Fruit fly (Drosophila melanogaster): ENCODE results near the gene CG4907.

Gene CG4907

DNA sequence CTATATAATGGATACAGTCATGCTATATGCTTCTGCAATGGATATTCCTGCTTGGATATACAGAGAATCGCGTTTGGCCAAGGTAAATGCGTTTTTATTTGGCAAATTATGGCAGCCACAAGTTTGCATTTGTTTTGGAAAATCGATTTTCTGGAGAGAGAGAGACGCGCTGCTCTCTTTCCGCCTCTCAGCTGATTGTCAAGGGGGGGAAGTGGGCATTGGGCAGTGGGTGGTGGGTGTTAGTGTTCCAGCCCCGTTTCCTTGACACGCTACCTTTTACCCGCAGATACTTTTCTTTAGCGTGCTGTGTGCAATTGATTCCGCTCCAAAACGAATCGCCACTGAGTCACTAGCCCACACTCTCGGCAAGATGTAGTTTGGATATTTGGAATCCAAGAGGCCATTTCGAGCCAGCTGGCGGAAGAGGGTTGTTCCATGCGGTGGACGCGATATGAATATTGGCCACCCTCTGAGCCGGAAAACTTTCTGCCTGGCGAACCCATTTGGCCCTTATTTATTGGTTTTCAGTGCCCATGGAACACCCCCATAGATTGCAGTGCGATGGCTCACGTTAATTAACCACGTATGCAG is 44.7 kb upstream of the CG4907 start (continued):
- TF ChIP-seq CG2199 (GFP tag; IDR thresholded peaks at IDR 0.05) (0 out of 3 replicates have a peak, but pooled peaks have one; percentile 55), Ets65A (GFP tag) (no peak), Deaf1 (tag; optimal IDR thresholded peaks at IDR 0.05) (no peak)

DNA sequence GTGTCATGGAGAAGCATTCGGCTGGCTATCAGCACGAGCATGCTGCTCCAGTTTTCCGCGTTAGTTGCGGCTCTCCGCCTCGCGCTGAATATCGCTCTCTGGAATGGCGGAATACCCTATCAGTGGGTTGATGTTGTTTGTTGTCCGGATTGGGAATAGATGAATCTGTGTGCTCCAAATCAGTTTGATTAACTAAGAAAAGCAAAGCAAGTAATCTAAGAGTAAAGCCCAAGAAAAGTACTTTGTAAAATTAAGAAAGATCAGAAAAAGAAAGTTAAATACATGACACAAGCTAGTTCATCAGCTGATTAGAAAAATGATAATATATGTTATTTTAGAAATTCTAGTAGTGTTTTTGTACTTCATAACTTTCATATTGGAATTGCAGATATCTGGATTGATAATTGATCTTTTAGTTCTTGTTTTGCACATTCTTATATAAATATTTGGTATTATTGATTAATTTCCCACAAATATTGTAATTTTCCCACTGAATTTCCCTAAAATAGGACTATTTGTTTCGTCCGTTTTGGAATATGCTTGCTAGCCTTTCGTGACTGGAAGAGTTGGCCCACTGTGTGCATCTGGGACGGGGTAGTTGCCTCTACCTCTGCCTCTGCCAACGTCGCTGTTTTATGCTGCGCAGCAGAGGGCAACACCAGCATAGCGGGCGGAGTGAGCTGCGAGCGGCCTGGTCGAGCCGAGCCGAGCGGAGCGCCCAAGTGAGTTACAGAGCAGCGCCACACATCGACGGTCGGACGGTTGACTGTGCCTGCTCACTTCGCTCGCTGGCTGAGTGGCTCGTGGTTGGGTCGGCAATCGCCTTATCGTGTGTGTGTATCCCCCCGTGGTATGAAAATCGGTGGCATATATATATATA is 43.6 kb upstream of the CG4907 start:
- TF ChIP-seq CG17359 (tag; optimal IDR thresholded peaks at IDR 0.05) (peak; percentile 67), lilli (GFP tag; optimal IDR thresholded peaks at IDR 0.05) (peak; percentile 58), Dbx (GFP tag; IDR thresholded peaks at IDR 0.05) (peak; percentile 78), run (tag; optimal IDR thresholded peaks at IDR 0.05) (peak; percentile 15), CG8765 (GFP tag; IDR thresholded peaks at IDR 0.05) (no peak), tin (GFP tag; optimal IDR thresholded peaks at IDR 0.05) (peak; percentile 54), tgo (GFP tag; IDR thresholded peaks at IDR 0.05) (peak; percentile 43; the same call in 2 of the 3 replicates), row (GFP tag; IDR thresholded peaks at IDR 0.05) (peak; percentile 85), gem (tag; optimal IDR thresholded peaks at IDR 0.05) (peak; percentile 82), Gsc (GFP tag; IDR thresholded peaks at IDR 0.05) (no peak), mirr (GFP tag; optimal IDR thresholded peaks at IDR 0.05) (peak; percentile 48), ken (GFP tag; IDR thresholded peaks at IDR 0.05) (peak; percentile 70; the same call in 2 of the 3 replicates), h (optimal IDR thresholded peaks at IDR 0.05) (no peak), CG17361 (GFP tag; IDR thresholded peaks at IDR 0.05) (peak; percentile 91), CG8478 (optimal IDR thresholded peaks at IDR 0.05) (no peak), Taf1 (GFP tag; IDR thresholded peaks at IDR 0.05) (no peak), CG16779 (GFP tag; IDR thresholded peaks at IDR 0.05) (peak; percentile 54; the same call in 1 of the 2 replicates), pita (GFP tag; optimal IDR thresholded peaks at IDR 0.05) (no peak), Fer2 (tag; optimal IDR thresholded peaks at IDR 0.05) (peak; percentile 37), tna (GFP tag; IDR thresholded peaks at IDR 0.05; ENCODE audit: partially characterized antibody) (peak; percentile 56; the same call in 1 of the 2 replicates), MTF-1 (GFP tag; optimal IDR thresholded peaks at IDR 0.05; ENCODE audit: borderline replicate concordance) (no peak), lbe (GFP tag; optimal IDR thresholded peaks at IDR 0.05) (no peak), CG2889 (GFP tag; IDR thresholded peaks at IDR 0.05) (0 out of 3 replicates have a peak, but pooled peaks have one; percentile 16), Stat92E (GFP tag; optimal IDR thresholded peaks at IDR 0.05) (no peak), B-H1 (GFP tag; IDR thresholded peaks at IDR 0.05) (no peak; the same call in 2 of the 3 replicates), CG14050 (GFP tag; IDR thresholded peaks at IDR 0.05) (peak; percentile 36; the same call in 2 of the 3 replicates), CG11696 (GFP tag; IDR thresholded peaks at IDR 0.05) (no peak), CG11560 (tag; IDR thresholded peaks at IDR 0.05) (no peak), NK7.1 (GFP tag; optimal IDR thresholded peaks at IDR 0.05) (no peak), B-H2 (GFP tag; optimal IDR thresholded peaks at IDR 0.05) (peak; percentile 9), Lpt (GFP tag; optimal IDR thresholded peaks at IDR 0.05) (no peak), odd (GFP tag; optimal IDR thresholded peaks at IDR 0.05) (peak; percentile 6), ham (GFP tag; IDR thresholded peaks at IDR 0.05) (no peak), CG9215 (GFP tag; IDR thresholded peaks at IDR 0.05) (peak; percentile 42; the same call in 1 of the 2 replicates), HLH3B (GFP tag; IDR thresholded peaks at IDR 0.05) (peak; percentile 46), Med (GFP tag) (peak; percentile 86), HLH4C (GFP tag; IDR thresholded peaks at IDR 0.05; ENCODE audit: partially characterized antibody) (0 out of 3 replicates have a peak, but pooled peaks have one; percentile 17), unpg (GFP tag; optimal IDR thresholded peaks at IDR 0.05) (peak; percentile 52), Rfx (GFP tag; IDR thresholded peaks at IDR 0.05) (peak; percentile 74), nerfin-2 (GFP tag; IDR thresholded peaks at IDR 0.05; ENCODE audit: partially characterized antibody) (no peak), Doc3 (GFP tag; IDR thresholded peaks at IDR 0.05; ENCODE audit: partially characterized antibody) (no peak), CG10267 (tag; optimal IDR thresholded peaks at IDR 0.05) (peak; percentile 39), Abd-B (GFP tag; optimal IDR thresholded peaks at IDR 0.05) (peak; percentile 33), Lim3 (GFP tag; IDR thresholded peaks at IDR 0.05) (no peak)

Data from whole organism, embryonic.